Fruit fly (Drosophila melanogaster): ENCODE data around the gene OXA1L.

OXA1L gene

DNA sequence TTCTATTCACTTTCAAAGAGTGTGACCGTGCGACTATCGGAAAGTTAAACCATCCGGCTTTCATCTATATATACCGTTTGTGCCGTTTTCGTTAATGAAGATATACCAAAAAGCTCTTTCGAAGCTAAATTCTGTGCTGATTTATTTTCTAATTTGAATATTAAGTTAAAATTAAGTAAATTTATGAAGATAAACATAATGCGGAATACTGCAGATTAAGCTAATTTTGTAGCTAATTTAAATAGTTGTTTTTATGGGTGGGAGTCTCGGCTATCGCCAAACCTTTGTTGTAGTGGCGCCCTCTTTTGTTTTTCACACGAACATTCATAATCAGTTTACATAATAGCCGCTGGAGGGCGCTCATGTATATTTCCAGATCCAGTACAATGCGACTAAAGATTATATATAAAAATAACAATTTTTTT is 12.8 kb upstream of the OXA1L start, which contains the start of gene Aps (continued):
- peak; percentile 73 for TF ChIP-seq pzg (GFP tag; optimal IDR thresholded peaks at IDR 0.05)
- TF ChIP-seq sob (GFP tag; IDR thresholded peaks at IDR 0.05) = peak; percentile 57; the same call in 1 of the 2 replicates
- no peak for TF ChIP-seq chm (GFP tag; IDR thresholded peaks at IDR 0.05)
- peak; percentile 61 for TF ChIP-seq CG2712 (tag; optimal IDR thresholded peaks at IDR 0.05)
- TF ChIP-seq CG12236 (GFP tag; optimal IDR thresholded peaks at IDR 0.05) = no peak
- TF ChIP-seq Oaz (GFP tag; IDR thresholded peaks at IDR 0.05) = no peak
- no peak for TF ChIP-seq CG2889 (GFP tag; IDR thresholded peaks at IDR 0.05)
- peak; percentile 52 for TF ChIP-seq tgo (GFP tag; IDR thresholded peaks at IDR 0.05)
- no peak for TF ChIP-seq sqz (GFP tag; optimal IDR thresholded peaks at IDR 0.05)
- TF ChIP-seq CG7357 (GFP tag; IDR thresholded peaks at IDR 0.05) = no peak
- no peak for TF ChIP-seq pan (optimal IDR thresholded peaks at IDR 0.05)
- peak in 1 of 2 experiments; percentile 55 for TF ChIP-seq pan (GFP tag; optimal IDR thresholded peaks at IDR 0.05 in 1 of 2, IDR thresholded peaks at IDR 0.05 in 1 of 2)
- no peak for TF ChIP-seq CG11085 (GFP tag; IDR thresholded peaks at IDR 0.05)
- TF ChIP-seq CG15601 (tag; optimal IDR thresholded peaks at IDR 0.05) = peak; percentile 64
- peak; percentile 12 for TF ChIP-seq CG9609 (GFP tag; optimal IDR thresholded peaks at IDR 0.05)
- no peak for TF ChIP-seq nerfin-1 (tag; optimal IDR thresholded peaks at IDR 0.05)
- peak; percentile 65 for TF ChIP-seq Chrac-16 (GFP tag; optimal IDR thresholded peaks at IDR 0.05)
- TF ChIP-seq BtbVII (GFP tag; optimal IDR thresholded peaks at IDR 0.05) = no peak
- no peak for TF ChIP-seq Deaf1 (tag; optimal IDR thresholded peaks at IDR 0.05)
- peak; percentile 50 for TF ChIP-seq CG14667 (GFP tag; IDR thresholded peaks at IDR 0.05)
- peak; percentile 29 for TF ChIP-seq CG4820 (GFP tag; optimal IDR thresholded peaks at IDR 0.05)
- TF ChIP-seq HmgZ (tag; optimal IDR thresholded peaks at IDR 0.05) = no peak
- no peak for TF ChIP-seq hkb (optimal IDR thresholded peaks at IDR 0.05)
- TF ChIP-seq hkb (GFP tag; IDR thresholded peaks at IDR 0.05) = peak; percentile 29; the same call in 1 of the 2 replicates
- TF ChIP-seq scrt (GFP tag; optimal IDR thresholded peaks at IDR 0.05) = no peak
- peak; percentile 27; the same call in 1 of the 4 replicates for TF ChIP-seq Gug (GFP tag; IDR thresholded peaks at IDR 0.05)
- TF ChIP-seq sc (optimal IDR thresholded peaks at IDR 0.05) = no peak
- TF ChIP-seq sc (GFP tag; optimal IDR thresholded peaks at IDR 0.05) = no peak
- TF ChIP-seq cato (GFP tag; optimal IDR thresholded peaks at IDR 0.05; ENCODE audit: borderline replicate concordance) = no peak
- peak; percentile 15 for TF ChIP-seq pnt (GFP tag; optimal IDR thresholded peaks at IDR 0.05)
- no peak; the same call in 1 of the 2 replicates for TF ChIP-seq onecut (GFP tag; IDR thresholded peaks at IDR 0.05)
- no peak for TF ChIP-seq jigr1 (GFP tag; IDR thresholded peaks at IDR 0.05)
- no peak for TF ChIP-seq tup (GFP tag; optimal IDR thresholded peaks at IDR 0.05)
- no peak for TF ChIP-seq Bteb2 (GFP tag; optimal IDR thresholded peaks at IDR 0.05)
- no peak for TF ChIP-seq Sry-δ (GFP tag; optimal IDR thresholded peaks at IDR 0.05)
- no peak for TF ChIP-seq CG6791 (GFP tag; IDR thresholded peaks at IDR 0.05; ENCODE audit: partially characterized antibody)
- no peak for TF ChIP-seq Fer3 (tag; optimal IDR thresholded peaks at IDR 0.05)
- 0 out of 3 replicates have a peak, but pooled peaks have one; percentile 15 for TF ChIP-seq sr (GFP tag; IDR thresholded peaks at IDR 0.05)
- TF ChIP-seq CG14710 (tag; optimal IDR thresholded peaks at IDR 0.05) = peak; percentile 79
- TF ChIP-seq tin (GFP tag; optimal IDR thresholded peaks at IDR 0.05) = peak; percentile 27
- TF ChIP-seq hth (optimal IDR thresholded peaks at IDR 0.05) = no peak
- TF ChIP-seq CG11247 (GFP tag; IDR thresholded peaks at IDR 0.05) = peak; percentile 71
- no peak for TF ChIP-seq CG10543 (GFP tag; optimal IDR thresholded peaks at IDR 0.05)
- TF ChIP-seq br (optimal IDR thresholded peaks at IDR 0.05) = no peak
- TF ChIP-seq CG10147 (GFP tag; optimal IDR thresholded peaks at IDR 0.05) = peak; percentile 42
- TF ChIP-seq usp (GFP tag; optimal IDR thresholded peaks at IDR 0.05) = no peak
- TF ChIP-seq pum (GFP tag; optimal IDR thresholded peaks at IDR 0.05) = peak; percentile 2
- TF ChIP-seq Adf1 (GFP tag; IDR thresholded peaks at IDR 0.05) = no peak
- no peak for TF ChIP-seq ap (GFP tag; IDR thresholded peaks at IDR 0.05)
- TF ChIP-seq az2 (GFP tag; optimal IDR thresholded peaks at IDR 0.05) = peak; percentile 62
- TF ChIP-seq CG9797 (GFP tag; optimal IDR thresholded peaks at IDR 0.05) = peak; percentile 87
- TF ChIP-seq crol (GFP tag; IDR thresholded peaks at IDR 0.05) = no peak
- no peak for TF ChIP-seq gce (GFP tag; IDR thresholded peaks at IDR 0.05)
- TF ChIP-seq CG7786 (GFP tag; optimal IDR thresholded peaks at IDR 0.05) = no peak
